Worm (Caenorhabditis elegans) whole organism, mixed stage, embryonic: ENCODE data around the gene npax-3.

Source experiments
- bed-3 ChIP-seq: fragments of 200-800 bp; sonication (Bioruptor generic); optimal IDR thresholded peaks from 3 replicates; lab custom pipeline; 2018; ENCODE audit warnings: mild to moderate bottlenecking, missing genetic modification characterization, moderate library complexity, missing compliant biosample characterization
- drap-1 ChIP-seq: fragments of 200-800 bp; sonication (Bioruptor generic); optimal IDR thresholded peaks from 3 replicates; lab custom pipeline; 2018; ENCODE audit warnings: mild to moderate bottlenecking, missing genetic modification characterization, missing compliant biosample characterization
- elt-3 ChIP-seq: fragments of 150-350 bp; optimal IDR thresholded peaks from 2 replicates; lab custom pipeline; 2014; ENCODE audit warnings: missing biosample characterization, missing genetic modification characterization
- lin-13 ChIP-seq: fragments of 150-350 bp; optimal IDR thresholded peaks from 2 replicates; lab custom pipeline; 2014; ENCODE audit warnings: missing biosample characterization, missing genetic modification characterization
- lsy-2 ChIP-seq: fragments of 150-350 bp; optimal IDR thresholded peaks from 2 replicates; lab custom pipeline; 2014; ENCODE audit warnings: missing biosample characterization, missing genetic modification characterization
- nhr-12 ChIP-seq: fragments of 150-350 bp; optimal IDR thresholded peaks from 2 replicates; lab custom pipeline; 2014; ENCODE audit warnings: missing biosample characterization, missing genetic modification characterization
- nhr-237 ChIP-seq: fragments of 150-350 bp; optimal IDR thresholded peaks from 2 replicates; lab custom pipeline; 2014; ENCODE audit warnings: missing biosample characterization, missing genetic modification characterization
- pha-4 ChIP-seq: fragments of 150-350 bp; optimal IDR thresholded peaks from 2 replicates; lab custom pipeline; 2018; ENCODE audit warnings: missing biosample characterization, missing genetic modification reagents, missing genetic modification characterization
- sem-2 ChIP-seq: fragments of 200-800 bp; sonication (Bioruptor generic); optimal IDR thresholded peaks from 2 replicates; lab custom pipeline; 2018; ENCODE audit warnings: mild to moderate bottlenecking, missing genetic modification characterization, missing compliant biosample characterization
- snpc-4 ChIP-seq: fragments of 150-350 bp; optimal IDR thresholded peaks from 2 replicates; lab custom pipeline; 2014; ENCODE audit warnings: missing biosample characterization, missing genetic modification characterization
- sptf-1 ChIP-seq: sonication (generic microtip); optimal IDR thresholded peaks from 2 replicates; lab custom pipeline; 2017; ENCODE audit warnings: mild to moderate bottlenecking, missing genetic modification characterization, moderate library complexity, missing compliant biosample characterization
- unc-39 ChIP-seq: fragments of 150-350 bp; optimal IDR thresholded peaks from 2 replicates; lab custom pipeline; 2014; ENCODE audit warnings: missing biosample characterization, missing genetic modification characterization
- unc-62 ChIP-seq: fragments of 150-350 bp; optimal IDR thresholded peaks from 2 replicates; lab custom pipeline; 2014; ENCODE audit warnings: missing biosample characterization, missing genetic modification reagents, missing genetic modification characterization
- ztf-11 ChIP-seq: fragments of 150-350 bp; optimal IDR thresholded peaks from 2 replicates; lab custom pipeline; 2014; ENCODE audit warnings: missing biosample characterization, missing genetic modification characterization

DNA sequence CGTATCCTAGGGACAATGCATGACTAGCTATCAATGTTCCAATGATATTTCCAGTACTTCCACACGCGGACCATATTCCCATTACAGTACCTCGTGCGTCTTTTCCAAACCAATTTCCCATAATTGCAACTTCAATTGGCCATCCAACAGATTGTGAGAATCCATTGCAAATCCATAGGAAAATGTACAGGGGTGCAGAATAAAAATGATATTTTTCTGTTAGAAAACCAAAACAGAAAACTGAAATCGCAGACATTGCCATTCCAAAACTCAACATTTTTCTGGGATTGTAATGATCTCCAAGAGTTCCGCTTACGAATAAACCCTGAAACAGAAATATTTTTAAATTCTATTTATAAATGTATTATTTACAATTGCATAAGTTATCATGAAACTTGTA, 23.2 kb upstream of the npax-3 start:
- TF ChIP-seq sem-2 (GFP tag; lab: Kevin White, UChicago) = no peak
- TF ChIP-seq unc-39 (tag; lab: Kevin White, UChicago) = no peak
- TF ChIP-seq ztf-11 (tag; lab: Kevin White, UChicago) = no peak
- TF ChIP-seq snpc-4 (tag; lab: Kevin White, UChicago) = no peak
- no peak for TF ChIP-seq elt-3 (tag; lab: Kevin White, UChicago)
- TF ChIP-seq drap-1 = no peak
- TF ChIP-seq lin-13 (tag; lab: Kevin White, UChicago) = no peak
- no peak for TF ChIP-seq lsy-2 (tag; lab: Kevin White, UChicago)
- no peak for TF ChIP-seq nhr-237 (tag; lab: Kevin White, UChicago)
- no peak for TF ChIP-seq pha-4
- no peak for TF ChIP-seq unc-62 (GFP tag; lab: Kevin White, UChicago)
- TF ChIP-seq bed-3 (GFP tag; lab: Kevin White, UChicago) = no peak
- no peak for TF ChIP-seq sptf-1 (tag; lab: Kevin White, UChicago)
- TF ChIP-seq nhr-12 (tag; lab: Kevin White, UChicago) = no peak
